Worm (Caenorhabditis elegans) whole organism, L4/young adult: ENCODE results near the gene F22B5.6.

Experiments used
- W03F9.2 ChIP-seq: fragments of 150-350 bp; optimal IDR thresholded peaks from 2 replicates; lab custom pipeline; 2014; ENCODE audit warnings: missing biosample characterization, missing genetic modification characterization
- him-1 ChIP-seq: sonication (generic microtip); optimal IDR thresholded peaks from 2 replicates; lab custom pipeline; 2016; ENCODE audit warnings: missing genotype, missing genetic modification reagents, missing genetic modification characterization, missing compliant biosample characterization

- TF ChIP-seq W03F9.2 (tag; lab: Kevin White, UChicago) (no peak), him-1 (tag; lab: Kevin White, UChicago) (no peak)
Observed at ce11 chrII:8435005-8435404, 21.0 kb downstream of the F22B5.6 start, which contains the start of gene acp-4.
